Fruit fly (Drosophila melanogaster): ENCODE measurements around the gene ko.

ko gene

DNA sequence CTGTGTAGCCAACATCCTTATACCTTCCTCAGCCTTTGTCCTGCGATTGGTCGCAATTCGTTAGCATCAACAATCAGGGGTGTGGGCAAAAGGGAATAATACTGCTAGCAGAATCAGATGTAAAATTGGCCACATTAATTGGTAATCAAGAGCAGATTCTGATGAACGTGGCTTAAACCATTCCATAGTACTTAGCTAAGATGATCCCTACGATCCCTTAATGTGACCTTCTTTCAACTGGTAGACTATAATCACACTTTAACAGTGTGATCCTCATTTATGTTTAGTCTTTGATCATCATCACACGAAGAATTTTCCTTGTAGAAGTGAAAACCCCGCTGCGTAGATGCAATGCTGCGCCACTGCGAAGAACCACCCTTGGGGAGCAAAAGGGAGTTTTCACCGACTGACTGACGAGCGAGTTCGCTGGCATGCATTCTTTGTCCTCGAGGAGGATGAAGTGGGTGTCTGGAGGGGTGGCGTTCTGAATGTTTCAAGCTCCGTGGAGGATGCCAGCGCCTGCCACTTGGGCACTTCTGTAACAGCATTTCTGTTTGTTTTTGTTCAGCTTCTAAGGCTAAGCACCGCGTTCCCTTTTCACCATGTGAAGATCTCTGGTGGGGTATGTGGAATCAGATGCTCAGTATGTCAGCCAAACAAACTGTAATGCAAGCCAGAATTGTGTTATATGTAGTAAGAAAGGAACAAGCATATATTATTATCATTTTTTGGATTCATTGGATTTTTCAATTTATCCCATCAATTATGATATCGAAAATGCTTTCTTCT is 86.9 kb downstream of the ko start:
- TF ChIP-seq CG6163 (GFP tag; IDR thresholded peaks at IDR 0.05) (no peak), CG4318 (GFP tag; optimal IDR thresholded peaks at IDR 0.05) (peak; percentile 50), CG6808 (GFP tag; optimal IDR thresholded peaks at IDR 0.05) (peak; percentile 53), esn (GFP tag; optimal IDR thresholded peaks at IDR 0.05) (peak; percentile 20), CG15336 (GFP tag; IDR thresholded peaks at IDR 0.05) (no peak), ss (GFP tag; optimal IDR thresholded peaks at IDR 0.05) (peak; percentile 31 to 59), acj6 (GFP tag; optimal IDR thresholded peaks at IDR 0.05) (peak; percentile 39), CG10631 (GFP tag; optimal IDR thresholded peaks at IDR 0.05) (peak; percentile 35), CG10669 (GFP tag; optimal IDR thresholded peaks at IDR 0.05) (peak; percentile 51), Sox14 (GFP tag; optimal IDR thresholded peaks at IDR 0.05) (peak; percentile 21), OdsH (GFP tag; optimal IDR thresholded peaks at IDR 0.05) (peak; percentile 15), Hr39 (GFP tag; optimal IDR thresholded peaks at IDR 0.05) (peak; percentile 20), dac (GFP tag; optimal IDR thresholded peaks at IDR 0.05) (peak; percentile 8), Blimp-1 (GFP tag; optimal IDR thresholded peaks at IDR 0.05) (no peak), fkh (GFP tag; optimal IDR thresholded peaks at IDR 0.05) (no peak), CG11762 (GFP tag; optimal IDR thresholded peaks at IDR 0.05; ENCODE audit: insufficient read depth) (peak; percentile 4), Ets96B (tag; optimal IDR thresholded peaks at IDR 0.05) (peak; percentile 52), lz (GFP tag; optimal IDR thresholded peaks at IDR 0.05) (peak; percentile 18), CG11902 (GFP tag; optimal IDR thresholded peaks at IDR 0.05) (no peak), Eip93F (GFP tag; optimal IDR thresholded peaks at IDR 0.05) (no peak), Lpt (GFP tag; optimal IDR thresholded peaks at IDR 0.05) (no peak), CG9139 (GFP tag; optimal IDR thresholded peaks at IDR 0.05) (peak; percentile 36), CG32006 (GFP tag; optimal IDR thresholded peaks at IDR 0.05) (peak; percentile 58), cyc (GFP tag; optimal IDR thresholded peaks at IDR 0.05) (peak; percentile 13), spab (GFP tag; optimal IDR thresholded peaks at IDR 0.05) (peak; percentile 48), CG34406 (GFP tag; optimal IDR thresholded peaks at IDR 0.05) (no peak), Eip78C (GFP tag) (peak; percentile 78), net (GFP tag; optimal IDR thresholded peaks at IDR 0.05) (peak; percentile 16), svp (GFP tag) (peak; percentile 61), eg (GFP tag; IDR thresholded peaks at IDR 0.05) (no peak), vri (GFP tag; optimal IDR thresholded peaks at IDR 0.05) (no peak), fd85E (GFP tag; optimal IDR thresholded peaks at IDR 0.05) (no peak), CG31627 (GFP tag; optimal IDR thresholded peaks at IDR 0.05) (peak; percentile 30), CG7368 (GFP tag; optimal IDR thresholded peaks at IDR 0.05) (peak; percentile 24), CG11294 (GFP tag; IDR thresholded peaks at IDR 0.05) (no peak), CG3919 (GFP tag; optimal IDR thresholded peaks at IDR 0.05) (peak; percentile 37), CG3032 (tag; optimal IDR thresholded peaks at IDR 0.05) (peak; percentile 66), Hr38 (GFP tag; optimal IDR thresholded peaks at IDR 0.05) (no peak), CG1621 (tag; optimal IDR thresholded peaks at IDR 0.05) (peak; percentile 46), topi (GFP tag; optimal IDR thresholded peaks at IDR 0.05) (peak; percentile 8), CG16779 (tag; optimal IDR thresholded peaks at IDR 0.05) (no peak), CG6792 (GFP tag; optimal IDR thresholded peaks at IDR 0.05) (peak; percentile 45), CG8632 (GFP tag; optimal IDR thresholded peaks at IDR 0.05) (no peak), Gug (GFP tag; IDR thresholded peaks at IDR 0.05) (no peak), CG8319 (GFP tag; optimal IDR thresholded peaks at IDR 0.05) (no peak), achi (GFP tag; optimal IDR thresholded peaks at IDR 0.05) (peak; percentile 7), CG8119 (GFP tag; IDR thresholded peaks at IDR 0.05) (0 out of 3 replicates have a peak, but pooled peaks have one; percentile 31), dsx (GFP tag; optimal IDR thresholded peaks at IDR 0.05; ENCODE audit: poor library complexity, severe bottlenecking) (peak; percentile 38), Smox (GFP tag; optimal IDR thresholded peaks at IDR 0.05) (peak; percentile 19), Sox102F (GFP tag; optimal IDR thresholded peaks at IDR 0.05) (peak; percentile 8), Met (GFP tag; optimal IDR thresholded peaks at IDR 0.05) (no peak)
